Fruit fly (Drosophila melanogaster) whole organism, wandering third instar larva: ENCODE measurements around the gene Orct.

ENCODE experiments used
- Abd-B ChIP-seq: fragments of >200 bp; optimal IDR thresholded peaks from 2 replicates; lab custom pipeline; 2017; ENCODE audit warnings: missing biosample characterization, missing genetic modification characterization
- CG32264 ChIP-seq: fragments of 200-800 bp; sonication (Bioruptor generic); optimal IDR thresholded peaks from 2 replicates; lab custom pipeline; 2016; ENCODE audit warnings: missing biosample characterization, missing genetic modification characterization
- CG9705 ChIP-seq: fragments of 200-800 bp; sonication (Bioruptor generic); optimal IDR thresholded peaks from 2 replicates; lab custom pipeline; 2018; ENCODE audit warnings: missing biosample characterization, mild to moderate bottlenecking, missing genetic modification characterization
- CrebA ChIP-seq: fragments of 200-800 bp; sonication (Bioruptor generic); optimal IDR thresholded peaks from 2 replicates; lab custom pipeline; 2016; ENCODE audit warnings: missing biosample characterization, mild to moderate bottlenecking, missing genetic modification characterization, borderline replicate concordance
- Dif ChIP-seq: fragments of 200-275, 200-300 bp; sonication (Bioruptor generic); optimal IDR thresholded peaks from 2 replicates; lab custom pipeline; 2018; ENCODE audit warnings: missing biosample characterization, missing genetic modification characterization; ENCODE audit not compliant: partially characterized antibody
- GATAd ChIP-seq: sonication (Bioruptor generic); optimal IDR thresholded peaks from 2 replicates; lab custom pipeline; 2016; ENCODE audit warnings: missing biosample characterization, missing genetic modification characterization
- Hnf4 ChIP-seq: fragments of 200-800 bp; sonication (Bioruptor generic); optimal IDR thresholded peaks from 2 replicates; lab custom pipeline; 2016; ENCODE audit warnings: missing biosample characterization, mild to moderate bottlenecking, missing genetic modification characterization
- Hr78 ChIP-seq: fragments of >200 bp; optimal IDR thresholded peaks from 2 replicates; lab custom pipeline; 2017; ENCODE audit warnings: missing biosample characterization, missing genetic modification characterization
- Hr83 ChIP-seq: fragments of 200-300 bp; sonication (Bioruptor generic); optimal IDR thresholded peaks from 2 replicates; lab custom pipeline; 2016; ENCODE audit warnings: missing biosample characterization, mild to moderate bottlenecking, missing genetic modification characterization, moderate library complexity; ENCODE audit not compliant: poor library complexity, severe bottlenecking
- Jra ChIP-seq: sonication (Bioruptor generic); optimal IDR thresholded peaks from 2 replicates; lab custom pipeline; 2016; ENCODE audit warnings: missing biosample characterization, missing genetic modification characterization
- Mio ChIP-seq: sonication (Bioruptor generic); optimal IDR thresholded peaks from 2 replicates; lab custom pipeline; 2016; ENCODE audit warnings: missing biosample characterization, missing genetic modification characterization
- Myc ChIP-seq: fragments of >200 bp; optimal IDR thresholded peaks from 2 replicates; lab custom pipeline; 2017
- N ChIP-seq: fragments of >200 bp; optimal IDR thresholded peaks from 2 replicates; lab custom pipeline; 2018; ENCODE audit warnings: missing biosample characterization, missing external identifiers, missing genetic modification characterization
- Rel ChIP-seq, 2 experiments: fragments of 200-800 bp; sonication (Bioruptor generic) in 1 of 2; optimal IDR thresholded peaks; 2 replicates in 1 of 2; 3 replicates in 1 of 2; lab custom pipeline; 2016 to 2019; ENCODE audit warnings: mild to moderate bottlenecking in 2 of 2, missing biosample characterization in 2 of 2, missing genetic modification characterization in 2 of 2, moderate library complexity in 1 of 2
- Sp1 ChIP-seq: fragments of 200-800 bp; sonication (Bioruptor generic); optimal IDR thresholded peaks from 3 replicates; lab custom pipeline; 2019; ENCODE audit warnings: missing biosample characterization, mild to moderate bottlenecking, missing genetic modification characterization, moderate library complexity
- Vsx2 ChIP-seq: fragments of 200-300, 225-300 bp; sonication (Bioruptor generic); optimal IDR thresholded peaks from 2 replicates; lab custom pipeline; 2018; ENCODE audit warnings: missing biosample characterization, missing genetic modification characterization; ENCODE audit not compliant: partially characterized antibody
- br ChIP-seq: fragments of 200-800 bp; sonication (Bioruptor generic); optimal IDR thresholded peaks from 2 replicates; lab custom pipeline; 2016; ENCODE audit warnings: missing biosample characterization, missing genetic modification characterization
- brk ChIP-seq: fragments of 200-800 bp; sonication (Bioruptor generic); optimal IDR thresholded peaks from 2 replicates; lab custom pipeline; 2016; ENCODE audit warnings: missing biosample characterization, mild to moderate bottlenecking, missing genetic modification characterization
- dl ChIP-seq, 2 experiments: fragments of 175-275, 200-275 bp in 1 of 2; fragments of 200-275 bp in 1 of 2; sonication (Bioruptor generic); optimal IDR thresholded peaks; lab custom pipeline; 2018; ENCODE audit warnings: mild to moderate bottlenecking in 2 of 2, missing biosample characterization in 2 of 2, missing genetic modification characterization in 2 of 2, moderate library complexity in 2 of 2; ENCODE audit not compliant: partially characterized antibody in 2 of 2, insufficient read depth in 1 of 2
- dmrt93B ChIP-seq: fragments of 200-800 bp; sonication (Bioruptor generic); optimal IDR thresholded peaks from 2 replicates; lab custom pipeline; 2018; ENCODE audit warnings: missing biosample characterization, mild to moderate bottlenecking, missing genetic modification characterization
- dsf ChIP-seq: sonication (Bioruptor generic); optimal IDR thresholded peaks from 2 replicates; lab custom pipeline; 2016; ENCODE audit warnings: missing biosample characterization, missing genetic modification characterization, borderline replicate concordance
- ey ChIP-seq: fragments of 200-800 bp; sonication (Bioruptor generic); optimal IDR thresholded peaks from 2 replicates; lab custom pipeline; 2016; ENCODE audit warnings: missing biosample characterization, missing genetic modification characterization
- foxo ChIP-seq, 2 experiments: fragments of 200-800 bp; sonication (Bioruptor generic); optimal IDR thresholded peaks; 2 replicates in 1 of 2; 3 replicates in 1 of 2; lab custom pipeline; 2016 to 2017; ENCODE audit warnings: missing biosample characterization in 2 of 2, missing genetic modification characterization in 2 of 2
- fru ChIP-seq: fragments of 200-800 bp; sonication (Bioruptor generic); optimal IDR thresholded peaks from 3 replicates; lab custom pipeline; 2016; ENCODE audit warnings: missing biosample characterization, mild to moderate bottlenecking, missing genetic modification characterization
- h ChIP-seq: fragments of 200-800 bp; sonication (Bioruptor generic); optimal IDR thresholded peaks from 3 replicates; lab custom pipeline; 2016; ENCODE audit warnings: missing biosample characterization, mild to moderate bottlenecking, missing genetic modification characterization
- jim ChIP-seq: fragments of 175-275, 200-325 bp; sonication (Bioruptor generic); optimal IDR thresholded peaks from 2 replicates; lab custom pipeline; 2016; ENCODE audit warnings: missing biosample characterization, mild to moderate bottlenecking, missing genetic modification characterization
- lola ChIP-seq: fragments of >200 bp; optimal IDR thresholded peaks from 2 replicates; lab custom pipeline; 2017; ENCODE audit warnings: missing biosample characterization, missing genetic modification characterization
- pan ChIP-seq: fragments of >200 bp; optimal IDR thresholded peaks from 2 replicates; lab custom pipeline; 2017
- psq ChIP-seq: fragments of 200-800 bp; sonication (Bioruptor generic); optimal IDR thresholded peaks from 3 replicates; lab custom pipeline; 2017; ENCODE audit warnings: missing biosample characterization, mild to moderate bottlenecking, missing genetic modification characterization, moderate library complexity
- sage ChIP-seq: fragments of 200-800 bp; sonication (Bioruptor generic); optimal IDR thresholded peaks from 2 replicates; lab custom pipeline; 2016; ENCODE audit warnings: missing biosample characterization, mild to moderate bottlenecking, missing genetic modification characterization
- sv ChIP-seq: fragments of 200-800 bp; sonication (Bioruptor generic); optimal IDR thresholded peaks from 3 replicates; lab custom pipeline; 2016; ENCODE audit warnings: missing biosample characterization, missing genetic modification characterization
- usp ChIP-seq: fragments of >200 bp; optimal IDR thresholded peaks from 2 replicates; lab custom pipeline; 2017; ENCODE audit warnings: missing biosample characterization, missing genetic modification characterization
- woc ChIP-seq: sonication (Bioruptor generic); optimal IDR thresholded peaks from 2 replicates; lab custom pipeline; 2016; ENCODE audit warnings: missing biosample characterization, mild to moderate bottlenecking, missing genetic modification characterization

The Orct gene

dm6 chr3R:24231914-24232313 is 44.1 kb upstream of the Orct start:
- no peak for TF ChIP-seq fru (GFP tag; lab: Kevin White, UChicago)
- TF ChIP-seq br (GFP tag; lab: Kevin White, UChicago): no peak
- no peak for TF ChIP-seq Mio (GFP tag; lab: Kevin White, UChicago)
- TF ChIP-seq Myc (lab: Kevin White, UChicago): no peak
- TF ChIP-seq Vsx2 (GFP tag; lab: Kevin White, UChicago): no peak
- no peak for TF ChIP-seq foxo (GFP tag; optimal IDR thresholded peaks at IDR 0.05; lab: Kevin White, UChicago)
- no peak for TF ChIP-seq Sp1 (GFP tag; lab: Kevin White, UChicago)
- no peak for TF ChIP-seq Rel (GFP tag; optimal IDR thresholded peaks at IDR 0.05; lab: Kevin White, UChicago)
- TF ChIP-seq Rel (tag; optimal IDR thresholded peaks at IDR 0.05; lab: Kevin White, UChicago): no peak
- no peak for TF ChIP-seq Jra
- TF ChIP-seq CG32264 (GFP tag; lab: Kevin White, UChicago): no peak
- no peak for TF ChIP-seq GATAd
- TF ChIP-seq brk: no peak
- no peak for TF ChIP-seq CrebA (GFP tag; lab: Kevin White, UChicago)
- no peak for TF ChIP-seq dl (GFP tag; optimal IDR thresholded peaks at IDR 0.05; lab: Kevin White, UChicago; ENCODE audit: insufficient read depth in 1 of 2, partially characterized antibody in 2 of 2)
- TF ChIP-seq woc (GFP tag; lab: Kevin White, UChicago): no peak
- no peak for TF ChIP-seq pan (lab: Kevin White, UChicago)

- no peak for TF ChIP-seq jim (GFP tag; lab: Kevin White, UChicago)
- no peak for TF ChIP-seq Rel (GFP tag; optimal IDR thresholded peaks at IDR 0.05; lab: Kevin White, UChicago)
- peak; percentile 90 for TF ChIP-seq Rel (tag; optimal IDR thresholded peaks at IDR 0.05; lab: Kevin White, UChicago)
- peak; percentile 86 for TF ChIP-seq psq
Measured at dm6 chr3R:24233366-24234161, 42.5 kb upstream of the Orct start.

- TF ChIP-seq Rel (GFP tag; optimal IDR thresholded peaks at IDR 0.05; lab: Kevin White, UChicago) (no peak), Rel (tag; optimal IDR thresholded peaks at IDR 0.05; lab: Kevin White, UChicago) (peak; percentile 7), psq (peak; percentile 69), Hr78 (no peak)
- TF ChIP-seq, all 38 proteins: peak for 2
Measured at dm6 chr3R:24234162-24234529, 41.9 kb upstream of the Orct start.

dm6 chr3R:24234721-24235120 is 41.3 kb upstream of the Orct start:
- TF ChIP-seq psq (peak; percentile 54), lola (GFP tag; lab: Kevin White, UChicago) (no peak), Sp1 (GFP tag; lab: Kevin White, UChicago) (no peak), dsf (GFP tag; lab: Kevin White, UChicago) (no peak)
- TF ChIP-seq, all 38 proteins: peak for 1

dm6 chr3R:24252494-24252893 is 23.6 kb upstream of the Orct start, which contains the start of gene beta-PheRS:
Gene beta-PheRS, minus strand, starts transcription at chr3R:24252679.
- TF ChIP-seq brk (no peak), Abd-B (no peak), woc (GFP tag; lab: Kevin White, UChicago) (no peak), usp (no peak), CG9705 (GFP tag; lab: Kevin White, UChicago) (peak; percentile 10), Dif (GFP tag; lab: Kevin White, UChicago) (no peak), br (GFP tag; lab: Kevin White, UChicago) (no peak), Rel (GFP tag; optimal IDR thresholded peaks at IDR 0.05; lab: Kevin White, UChicago) (no peak), Rel (tag; optimal IDR thresholded peaks at IDR 0.05; lab: Kevin White, UChicago) (no peak), foxo (GFP tag; optimal IDR thresholded peaks at IDR 0.05; lab: Kevin White, UChicago) (no peak), Hr78 (no peak), psq (peak; percentile 24), Myc (lab: Kevin White, UChicago) (no peak), N (peak; percentile 82), Hnf4 (GFP tag; lab: Kevin White, UChicago) (no peak), sv (GFP tag; lab: Kevin White, UChicago) (peak; percentile 7), fru (GFP tag; lab: Kevin White, UChicago) (no peak), h (GFP tag; lab: Kevin White, UChicago) (no peak), Mio (GFP tag; lab: Kevin White, UChicago) (no peak), Hr83 (GFP tag; lab: Kevin White, UChicago) (peak; percentile 60), GATAd (no peak), dsf (GFP tag; lab: Kevin White, UChicago) (no peak), pan (lab: Kevin White, UChicago) (no peak), Vsx2 (GFP tag; lab: Kevin White, UChicago) (no peak), dmrt93B (GFP tag; lab: Kevin White, UChicago) (no peak), ey (GFP tag; lab: Kevin White, UChicago) (peak; percentile 23), Jra (no peak), sage (GFP tag; lab: Kevin White, UChicago) (no peak)
